Fruit fly (Drosophila melanogaster) whole organism, embryonic: Measurements from ENCODE around the gene CG7685.

ENCODE experiments used
- BtbVII ChIP-seq: fragments of 200-800 bp; sonication (Bioruptor generic); optimal IDR thresholded peaks from 3 replicates; lab custom pipeline; 2017; ENCODE audit warnings: missing biosample characterization, mild to moderate bottlenecking, missing genetic modification characterization
- CG10366 ChIP-seq: fragments of 200-800 bp; sonication (Bioruptor generic); IDR thresholded peaks from 2 replicates; pipeline ENCODE4 v1.3.6; 2022; ENCODE audit warnings: missing biosample characterization, missing genetic modification characterization
- CG10543 ChIP-seq: fragments of 200-800 bp; sonication (Bioruptor generic); optimal IDR thresholded peaks from 3 replicates; lab custom pipeline; 2017; ENCODE audit warnings: missing biosample characterization, mild to moderate bottlenecking, missing genetic modification characterization, moderate library complexity
- CG11695 ChIP-seq: fragments of 200-800 bp; sonication (Bioruptor generic); IDR thresholded peaks from 3 replicates; pipeline ENCODE4 v1.3.6; 2022; ENCODE audit warnings: missing biosample characterization, missing genetic modification characterization
- CG12659 ChIP-seq: fragments of 200-800 bp; sonication (Bioruptor generic); optimal IDR thresholded peaks from 3 replicates; lab custom pipeline; 2017; ENCODE audit warnings: mild to moderate bottlenecking, missing biosample characterization, missing genetic modification reagents, missing genetic modification characterization
- CG13287 ChIP-seq: fragments of 200-800 bp; sonication (Bioruptor generic); IDR thresholded peaks from 2 replicates; pipeline ENCODE4 v1.3.6; 2022; ENCODE audit warnings: missing biosample characterization, missing genetic modification characterization; ENCODE audit not compliant: partially characterized antibody
- CG13296 ChIP-seq: fragments of 200-800 bp; sonication (Bioruptor generic); optimal IDR thresholded peaks from 3 replicates; lab custom pipeline; 2018; ENCODE audit warnings: missing biosample characterization, mild to moderate bottlenecking, missing genetic modification characterization
- CG13624 ChIP-seq: fragments of 200-800 bp; sonication (Bioruptor generic); optimal IDR thresholded peaks from 2 replicates; lab custom pipeline; 2016; ENCODE audit warnings: missing biosample characterization, missing genetic modification characterization
- CG15514 ChIP-seq: fragments of 200-800 bp; sonication (Bioruptor generic); optimal IDR thresholded peaks from 3 replicates; lab custom pipeline; 2017; ENCODE audit warnings: missing biosample characterization, missing genetic modification characterization, mild to moderate bottlenecking, moderate library complexity, missing genetic modification reagents
- CG1603 ChIP-seq: fragments of 200-800 bp; sonication (Bioruptor generic); optimal IDR thresholded peaks from 2 replicates; lab custom pipeline; 2019; ENCODE audit warnings: missing biosample characterization, mild to moderate bottlenecking, missing genetic modification characterization, moderate library complexity
- CG17912 ChIP-seq: fragments of 200-800 bp; sonication (Bioruptor generic); optimal IDR thresholded peaks from 2 replicates; lab custom pipeline; 2018; ENCODE audit warnings: missing biosample characterization, mild to moderate bottlenecking, missing genetic modification characterization
- CG5245 ChIP-seq: fragments of 200-800 bp; sonication (Bioruptor generic); optimal IDR thresholded peaks from 3 replicates; lab custom pipeline; 2016; ENCODE audit warnings: missing biosample characterization, missing genetic modification characterization
- CG6813 ChIP-seq: fragments of 200-800 bp; sonication (Bioruptor generic); optimal IDR thresholded peaks from 2 replicates; lab custom pipeline; 2017; ENCODE audit warnings: missing biosample characterization, missing genetic modification characterization, mild to moderate bottlenecking, moderate library complexity, missing genetic modification reagents
- CG8924 ChIP-seq: fragments of 200-800 bp; optimal IDR thresholded peaks from 3 replicates; lab custom pipeline; 2019; ENCODE audit warnings: missing biosample characterization, mild to moderate bottlenecking, missing genetic modification characterization, moderate library complexity
- CG9609 ChIP-seq: fragments of 200-800 bp; sonication (Bioruptor generic); optimal IDR thresholded peaks from 3 replicates; lab custom pipeline; 2016; ENCODE audit warnings: missing biosample characterization, missing genetic modification characterization
- CG9727 ChIP-seq: fragments of 200-800 bp; sonication (Bioruptor generic); optimal IDR thresholded peaks from 3 replicates; lab custom pipeline; 2017; ENCODE audit warnings: missing biosample characterization, mild to moderate bottlenecking, missing genetic modification characterization
- CG9797 ChIP-seq: fragments of 200-800 bp; sonication (Bioruptor generic); optimal IDR thresholded peaks from 3 replicates; lab custom pipeline; 2018; ENCODE audit warnings: missing biosample characterization, mild to moderate bottlenecking, missing genetic modification characterization
- Dek ChIP-seq: fragments of 200-800 bp; sonication (Bioruptor generic); optimal IDR thresholded peaks from 3 replicates; lab custom pipeline; 2019; ENCODE audit warnings: missing biosample characterization, mild to moderate bottlenecking, missing genetic modification characterization, moderate library complexity
- Gsc ChIP-seq: fragments of 200-800 bp; sonication (Bioruptor generic); IDR thresholded peaks from 2 replicates; pipeline ENCODE4 v1.3.6; 2022; ENCODE audit warnings: missing biosample characterization, missing genetic modification characterization
- HLHmδ ChIP-seq: fragments of 200-800 bp; sonication (Bioruptor generic); optimal IDR thresholded peaks from 2 replicates; lab custom pipeline; 2018; ENCODE audit warnings: missing biosample characterization, mild to moderate bottlenecking, missing genetic modification characterization, moderate library complexity
- HmgD ChIP-seq: fragments of 200-800 bp; sonication (Bioruptor generic); optimal IDR thresholded peaks from 3 replicates; lab custom pipeline; 2016; ENCODE audit warnings: missing biosample characterization, missing genetic modification characterization
- Kr ChIP-seq: fragments of 200-800 bp; sonication (Bioruptor generic); optimal IDR thresholded peaks from 2 replicates; lab custom pipeline; 2017; ENCODE audit warnings: missing biosample characterization, mild to moderate bottlenecking, missing genetic modification characterization
- Mad ChIP-seq: fragments of 200-800 bp; sonication (Bioruptor generic); optimal IDR thresholded peaks from 2 replicates; lab custom pipeline; 2016; ENCODE audit warnings: missing biosample characterization, missing genetic modification characterization
- Meics ChIP-seq: fragments of 200-800 bp; sonication (Bioruptor generic); optimal IDR thresholded peaks from 2 replicates; lab custom pipeline; 2017; ENCODE audit warnings: missing biosample characterization, mild to moderate bottlenecking, missing genetic modification characterization
- Oaz ChIP-seq: fragments of 200-800 bp; sonication (Bioruptor generic); IDR thresholded peaks from 2 replicates; pipeline ENCODE4 v1.3.6; 2022; ENCODE audit warnings: missing biosample characterization, missing genetic modification characterization
- Scr ChIP-seq: fragments of 200-800 bp; sonication (Bioruptor generic); IDR thresholded peaks from 2 replicates; pipeline ENCODE4 v1.3.6; 2022; ENCODE audit warnings: missing biosample characterization, missing genetic modification characterization; ENCODE audit not compliant: partially characterized antibody
- TFAM ChIP-seq: fragments of 200-800 bp; sonication (Bioruptor generic); optimal IDR thresholded peaks from 2 replicates; lab custom pipeline; 2017; ENCODE audit warnings: missing biosample characterization, missing genetic modification characterization, inconsistent platforms
- al ChIP-seq: fragments of 200-800 bp; sonication (Bioruptor generic); IDR thresholded peaks from 2 replicates; pipeline ENCODE4 v1.3.6; 2022; ENCODE audit warnings: missing biosample characterization, missing genetic modification characterization
- bab2 ChIP-seq: fragments of 200-800 bp; sonication (Bioruptor generic); optimal IDR thresholded peaks from 2 replicates; lab custom pipeline; 2016; ENCODE audit warnings: missing biosample characterization, missing genetic modification characterization
- bsh ChIP-seq, 2 experiments: fragments of 200-800 bp; sonication (Bioruptor generic); optimal IDR thresholded peaks; 2 replicates each; lab custom pipeline; 2017 to 2018; ENCODE audit warnings: mild to moderate bottlenecking in 2 of 2, missing biosample characterization in 2 of 2, missing genetic modification characterization in 2 of 2, moderate library complexity in 1 of 2
- cwo ChIP-seq: fragments of 200-800 bp; sonication (Bioruptor generic); optimal IDR thresholded peaks from 3 replicates; lab custom pipeline; 2017; ENCODE audit warnings: missing biosample characterization, missing genetic modification characterization, mild to moderate bottlenecking, moderate library complexity, missing genetic modification reagents
- exex ChIP-seq: fragments of 200-800 bp; sonication (Bioruptor generic); optimal IDR thresholded peaks from 4 replicates; lab custom pipeline; 2018; ENCODE audit warnings: missing biosample characterization, mild to moderate bottlenecking, missing genetic modification characterization, moderate library complexity
- ftz-f1 ChIP-seq: fragments of 200-800 bp; sonication (Bioruptor generic); optimal IDR thresholded peaks from 2 replicates; lab custom pipeline; 2016; ENCODE audit warnings: missing biosample characterization, missing genetic modification characterization
- gro ChIP-seq: fragments of 200-800 bp; sonication (Bioruptor generic); optimal IDR thresholded peaks from 2 replicates; lab custom pipeline; 2016; ENCODE audit warnings: missing biosample characterization, missing genetic modification characterization
- hth ChIP-seq: fragments of >200 bp; optimal IDR thresholded peaks from 2 replicates; lab custom pipeline; 2017; ENCODE audit warnings: inconsistent platforms
- ind ChIP-seq: fragments of 200-800 bp; sonication (Bioruptor generic); optimal IDR thresholded peaks from 3 replicates; lab custom pipeline; 2016; ENCODE audit warnings: missing biosample characterization, missing genetic modification characterization
- inv ChIP-seq: fragments of 200-800 bp; sonication (Bioruptor generic); IDR thresholded peaks from 2 replicates; pipeline ENCODE4 v1.3.6; 2022; ENCODE audit warnings: missing biosample characterization, missing genetic modification characterization; ENCODE audit not compliant: partially characterized antibody
- kay ChIP-seq: fragments of 200-800 bp; sonication (Bioruptor generic); optimal IDR thresholded peaks from 2 replicates; lab custom pipeline; 2016; ENCODE audit warnings: missing biosample characterization, missing genetic modification characterization
- lilli ChIP-seq: fragments of 200-800 bp; sonication (Bioruptor generic); optimal IDR thresholded peaks from 3 replicates; lab custom pipeline; 2016; ENCODE audit warnings: missing biosample characterization, missing genetic modification characterization
- pan ChIP-seq, 4 experiments: fragments of >200 bp in 3 of 4; fragments of 200-800 bp in 1 of 4; sonication (Bioruptor generic) in 1 of 4; optimal IDR thresholded peaks in 3 of 4; IDR thresholded peaks in 1 of 4; 2 replicates each; pipeline versions ENCODE4 v1.3.6 to Lab custom; 2017 to 2022; ENCODE audit warnings: missing biosample characterization in 2 of 4, missing genetic modification characterization in 2 of 4, mixed read lengths in 1 of 4
- pho ChIP-seq: fragments of 200-800 bp; sonication (Bioruptor generic); optimal IDR thresholded peaks from 2 replicates; lab custom pipeline; 2016; ENCODE audit warnings: missing biosample characterization, missing genetic modification characterization
- pros ChIP-seq: fragments of 200-800 bp; sonication (Bioruptor generic); optimal IDR thresholded peaks from 3 replicates; lab custom pipeline; 2019; ENCODE audit warnings: missing biosample characterization, mild to moderate bottlenecking, missing genetic modification characterization, moderate library complexity
- salm ChIP-seq: fragments of 200-800 bp; sonication (Bioruptor generic); optimal IDR thresholded peaks from 2 replicates; lab custom pipeline; 2018; ENCODE audit warnings: missing biosample characterization, mild to moderate bottlenecking, missing genetic modification characterization
- sd ChIP-seq: fragments of 200-800 bp; sonication (Bioruptor generic); optimal IDR thresholded peaks from 3 replicates; lab custom pipeline; 2018; ENCODE audit warnings: missing biosample characterization, mild to moderate bottlenecking, missing genetic modification characterization, moderate library complexity
- sima ChIP-seq: fragments of 200-800 bp; sonication (Bioruptor generic); optimal IDR thresholded peaks from 2 replicates; lab custom pipeline; 2016; ENCODE audit warnings: missing biosample characterization, missing genetic modification characterization
- slp2 ChIP-seq: fragments of 200-800 bp; sonication (Bioruptor generic); optimal IDR thresholded peaks from 2 replicates; lab custom pipeline; 2016; ENCODE audit warnings: missing biosample characterization, missing genetic modification characterization
- sr ChIP-seq: fragments of 200-800 bp; sonication (Bioruptor generic); IDR thresholded peaks from 3 replicates; pipeline ENCODE4 v1.3.6; 2022; ENCODE audit warnings: missing biosample characterization, missing genetic modification characterization
- unc-4 ChIP-seq: fragments of 200-800 bp; sonication (Bioruptor generic); IDR thresholded peaks from 2 replicates; pipeline ENCODE4 v1.3.6; 2022; ENCODE audit warnings: missing biosample characterization, missing genetic modification characterization; ENCODE audit not compliant: partially characterized antibody
- vvl ChIP-seq: fragments of 200-800 bp; sonication (Bioruptor generic); IDR thresholded peaks from 2 replicates; pipeline ENCODE4 v1.3.6; 2022; ENCODE audit warnings: missing biosample characterization, missing genetic modification characterization

CG7685 gene

DNA sequence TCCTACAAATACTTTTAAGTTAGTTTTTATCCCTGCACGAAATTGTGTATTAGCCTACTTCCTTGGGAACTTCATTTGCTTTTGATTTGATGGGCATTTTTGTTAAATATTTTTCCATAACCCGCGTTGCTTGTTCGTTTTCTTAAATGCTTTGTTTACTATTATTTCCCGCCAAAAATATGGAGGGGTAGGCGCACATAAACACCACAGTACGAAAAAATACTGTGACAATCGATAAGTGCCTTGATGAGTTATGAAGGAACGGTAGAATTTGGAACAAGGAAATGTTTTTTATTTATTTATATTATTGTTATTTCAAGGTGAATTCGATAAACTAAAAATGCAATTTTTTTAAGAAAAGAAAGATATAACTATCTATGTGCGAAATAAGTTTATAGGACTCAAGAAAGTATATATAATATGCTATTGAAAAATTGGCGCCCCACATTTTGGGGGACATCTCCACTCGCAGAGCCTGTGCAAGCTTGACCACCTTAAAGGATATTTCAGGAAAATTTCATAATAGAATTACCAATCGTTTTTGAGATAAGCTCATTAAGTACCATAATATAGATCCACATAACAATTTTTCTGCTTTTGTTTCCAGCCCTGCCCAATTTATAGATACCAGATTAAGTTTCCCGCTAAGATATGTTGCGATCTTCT lies 38.6 kb upstream of the CG7685 start, which contains the start of the genes WRNexo and Nup43 (continued):
- no peak for TF ChIP-seq unc-4 (GFP tag; lab: Robert Waterston, UW)
- TF ChIP-seq CG10366 (GFP tag; lab: Robert Waterston, UW) = peak; percentile 32; the same call in 1 of the 2 replicates
- peak; percentile 29 for TF ChIP-seq CG8924
- no peak for TF ChIP-seq CG1603 (tag; lab: Kevin White, UChicago)
- TF ChIP-seq pros (GFP tag; lab: Kevin White, UChicago) = no peak
- TF ChIP-seq slp2 (GFP tag; lab: Kevin White, UChicago) = peak; percentile 43
- no peak for TF ChIP-seq CG5245 (GFP tag; lab: Kevin White, UChicago)
- TF ChIP-seq CG10543 (GFP tag; lab: Kevin White, UChicago) = no peak
- no peak for TF ChIP-seq CG11695
- no peak for TF ChIP-seq CG13624
- TF ChIP-seq CG9797 (GFP tag; lab: Kevin White, UChicago) = peak; percentile 60
- no peak for TF ChIP-seq TFAM (GFP tag; lab: Kevin White, UChicago)
- TF ChIP-seq exex = no peak
- no peak for TF ChIP-seq CG13296 (GFP tag; lab: Kevin White, UChicago)
- no peak for TF ChIP-seq BtbVII (GFP tag; lab: Kevin White, UChicago)
- no peak for TF ChIP-seq salm (tag; lab: Kevin White, UChicago)
- no peak for TF ChIP-seq Oaz (GFP tag; lab: Robert Waterston, UW)
- TF ChIP-seq Gsc (GFP tag; lab: Robert Waterston, UW) = no peak
- TF ChIP-seq ftz-f1 (GFP tag; lab: Kevin White, UChicago) = no peak
- no peak; the same call in 1 of the 2 replicates for TF ChIP-seq vvl (GFP tag; lab: Robert Waterston, UW)
- TF ChIP-seq HLHmδ (GFP tag; lab: Kevin White, UChicago) = no peak
- TF ChIP-seq Meics (GFP tag; lab: Kevin White, UChicago) = peak; percentile 42
- peak; percentile 19 for TF ChIP-seq CG9727 (GFP tag; lab: Kevin White, UChicago)
- no peak for TF ChIP-seq HmgD (GFP tag; lab: Kevin White, UChicago)
- TF ChIP-seq CG12659 (GFP tag; lab: Kevin White, UChicago) = peak; percentile 53
- no peak for TF ChIP-seq bsh (GFP tag; optimal IDR thresholded peaks at IDR 0.05; lab: Kevin White, UChicago)
- no peak for TF ChIP-seq sd (tag; lab: Kevin White, UChicago)
- no peak for TF ChIP-seq gro
- TF ChIP-seq CG6813 (GFP tag; lab: Kevin White, UChicago) = no peak
- peak; percentile 18 for TF ChIP-seq CG15514
- peak; percentile 49 for TF ChIP-seq ind (GFP tag; lab: Kevin White, UChicago)
- 0 out of 2 replicates have a peak, but pooled peaks have one; percentile 10 for TF ChIP-seq CG13287 (GFP tag; lab: Robert Waterston, UW)
- TF ChIP-seq inv (GFP tag; lab: Robert Waterston, UW) = no peak
- TF ChIP-seq cwo (GFP tag; lab: Kevin White, UChicago) = no peak
- no peak for TF ChIP-seq pan (optimal IDR thresholded peaks at IDR 0.05; lab: Kevin White, UChicago)
- peak in 1 of 2 experiments; percentile 42 for TF ChIP-seq pan (GFP tag; optimal IDR thresholded peaks at IDR 0.05 in 1 of 2, IDR thresholded peaks at IDR 0.05 in 1 of 2)
- no peak for TF ChIP-seq Dek
- no peak for TF ChIP-seq Scr (GFP tag; lab: Robert Waterston, UW)
- no peak for TF ChIP-seq hth (lab: Kevin White, UChicago)
- no peak for TF ChIP-seq sr
- TF ChIP-seq sima (GFP tag; lab: Kevin White, UChicago) = no peak
- no peak for TF ChIP-seq pho (GFP tag; lab: Kevin White, UChicago)
- TF ChIP-seq Kr = no peak
- TF ChIP-seq CG17912 = no peak
- TF ChIP-seq lilli (GFP tag; lab: Kevin White, UChicago) = peak; percentile 56
- TF ChIP-seq CG9609 = peak; percentile 29
- TF ChIP-seq bab2 (GFP tag; lab: Kevin White, UChicago) = peak; percentile 32
- TF ChIP-seq al (GFP tag; lab: Robert Waterston, UW) = no peak; the same call in 1 of the 2 replicates
- no peak for TF ChIP-seq kay (GFP tag; lab: Kevin White, UChicago)
- TF ChIP-seq Mad (GFP tag; lab: Kevin White, UChicago) = no peak
